Worm (Caenorhabditis elegans) whole organism, young adult: ENCODE data around the gene trxr-1.

Experiments
- B0336.3 ChIP-seq: fragments of 200-800 bp; sonication (Bioruptor generic); IDR thresholded peaks from 2 replicates; pipeline ENCODE4 v1.3.6; 2022; ENCODE audit warnings: missing genetic modification characterization, missing compliant biosample characterization
- F10E7.11 ChIP-seq: sonication (generic microtip); optimal IDR thresholded peaks from 2 replicates; lab custom pipeline; 2017; ENCODE audit warnings: mild to moderate bottlenecking, missing genetic modification characterization, moderate library complexity, missing compliant biosample characterization
- F22D6.2 ChIP-seq: sonication (generic microtip); optimal IDR thresholded peaks from 2 replicates; lab custom pipeline; 2016; ENCODE audit warnings: mild to moderate bottlenecking, missing genetic modification characterization, missing compliant biosample characterization
- F33H1.4 ChIP-seq: fragments of 200-800 bp; sonication (Bioruptor generic); IDR thresholded peaks from 2 replicates; pipeline ENCODE4 v1.3.6; 2022; ENCODE audit warnings: missing genetic modification reagents, missing genetic modification characterization, missing compliant biosample characterization
- F37B4.10 ChIP-seq: fragments of 200-800 bp; sonication (Bioruptor generic); IDR thresholded peaks from 2 replicates; pipeline ENCODE4 v1.3.6; 2022; ENCODE audit warnings: missing genetic modification characterization, missing compliant biosample characterization
- F55B11.4 ChIP-seq: sonication (generic microtip); optimal IDR thresholded peaks from 2 replicates; lab custom pipeline; 2016; ENCODE audit warnings: missing compliant biosample characterization, missing genetic modification characterization, borderline replicate concordance; ENCODE audit not compliant: insufficient read depth
- F57C9.4 ChIP-seq: sonication (generic microtip); optimal IDR thresholded peaks from 2 replicates; lab custom pipeline; 2017; ENCODE audit warnings: mild to moderate bottlenecking, missing genetic modification characterization, missing compliant biosample characterization
- Y53F4B.3 ChIP-seq: fragments of 200-800 bp; sonication (Bioruptor generic); IDR thresholded peaks from 2 replicates; pipeline ENCODE4 v1.3.6; 2022; ENCODE audit warnings: missing genetic modification reagents, missing genetic modification characterization, missing compliant biosample characterization
- Y53G8AR.9 ChIP-seq: fragments of 200-800 bp; sonication (Bioruptor generic); conservative IDR thresholded peaks from 2 replicates; pipeline ENCODE4 v1.3.6; 2022; ENCODE audit warnings: missing genetic modification reagents, missing genetic modification characterization, missing compliant biosample characterization
- ZK185.1 ChIP-seq: sonication (generic microtip); optimal IDR thresholded peaks from 2 replicates; lab custom pipeline; 2016; ENCODE audit warnings: mild to moderate bottlenecking, missing genetic modification characterization, missing compliant biosample characterization; ENCODE audit not compliant: poor library complexity, severe bottlenecking
- akir-1 ChIP-seq: fragments of 200-800 bp; sonication (Bioruptor generic); optimal IDR thresholded peaks from 2 replicates; lab custom pipeline; 2018; ENCODE audit warnings: mild to moderate bottlenecking, missing genetic modification characterization, moderate library complexity, missing compliant biosample characterization
- ama-1 ChIP-seq, 3 experiments: fragments of 150-350 bp in 1 of 3; sonication (generic microtip) in 2 of 3; optimal IDR thresholded peaks; 2 replicates each; lab custom pipeline; 2014 to 2018; ENCODE audit warnings: missing biosample characterization in 2 of 3, missing genetic modification characterization in 2 of 3, missing genetic modification reagents in 2 of 3
- attf-3 ChIP-seq: fragments of 200-800 bp; sonication (Bioruptor generic); conservative IDR thresholded peaks from 2 replicates; pipeline ENCODE4 v1.3.6; 2022; ENCODE audit warnings: missing genetic modification reagents, missing genetic modification characterization, missing compliant biosample characterization
- attf-5 ChIP-seq: fragments of 200-800 bp; sonication (Bioruptor generic); optimal IDR thresholded peaks from 2 replicates; lab custom pipeline; 2018; ENCODE audit warnings: mild to moderate bottlenecking, missing genetic modification characterization, missing compliant biosample characterization
- cebp-1 ChIP-seq, 2 experiments: fragments of 200-800 bp in 1 of 2; sonication (Bioruptor generic) in 1 of 2; sonication (generic microtip) in 1 of 2; IDR thresholded peaks in 1 of 2; optimal IDR thresholded peaks in 1 of 2; 2 replicates each; pipeline versions ENCODE4 v1.3.6 to Lab custom; 2017 to 2022; ENCODE audit warnings: missing compliant biosample characterization in 2 of 2, missing genetic modification characterization in 2 of 2, mild to moderate bottlenecking in 1 of 2, missing genetic modification reagents in 1 of 2, moderate library complexity in 1 of 2
- cebp-2 ChIP-seq: fragments of 200-800 bp; sonication (Bioruptor generic); IDR thresholded peaks from 2 replicates; pipeline ENCODE4 v1.3.6; 2022; ENCODE audit warnings: missing genetic modification characterization, missing compliant biosample characterization
- ceh-58 ChIP-seq: fragments of 200-800 bp; sonication (Bioruptor generic); IDR thresholded peaks from 2 replicates; pipeline ENCODE4 v1.3.6; 2022; ENCODE audit warnings: missing genetic modification characterization, missing compliant biosample characterization
- dpff-1 ChIP-seq: sonication (generic microtip); optimal IDR thresholded peaks from 2 replicates; lab custom pipeline; 2017; ENCODE audit warnings: mild to moderate bottlenecking, missing genetic modification characterization, missing compliant biosample characterization
- egl-44 ChIP-seq: fragments of 200-800 bp; sonication (Bioruptor generic); IDR thresholded peaks from 2 replicates; pipeline ENCODE4 v1.3.6; 2022; ENCODE audit warnings: missing genetic modification reagents, missing genetic modification characterization, missing compliant biosample characterization
- egrh-3 ChIP-seq: fragments of 200-800 bp; sonication (Bioruptor generic); IDR thresholded peaks from 2 replicates; pipeline ENCODE4 v1.3.6; 2022; ENCODE audit warnings: missing genetic modification reagents, missing genetic modification characterization, missing compliant biosample characterization
- hrde-1 ChIP-seq: sonication (generic microtip); optimal IDR thresholded peaks from 2 replicates; lab custom pipeline; 2016; ENCODE audit warnings: missing genetic modification characterization, mild to moderate bottlenecking, missing compliant biosample characterization, moderate library complexity, missing genotype, missing genetic modification reagents, borderline replicate concordance
- hsf-1 ChIP-seq: fragments of 200-800 bp; sonication (Bioruptor generic); IDR thresholded peaks from 2 replicates; pipeline ENCODE4 v1.3.6; 2022; ENCODE audit warnings: missing genetic modification reagents, missing genetic modification characterization, missing compliant biosample characterization
- let-607 ChIP-seq, 2 experiments: fragments of 200-800 bp in 1 of 2; sonication (Bioruptor generic) in 1 of 2; sonication (generic microtip) in 1 of 2; optimal IDR thresholded peaks; 2 replicates each; lab custom pipeline; 2016 to 2018; ENCODE audit warnings: mild to moderate bottlenecking in 2 of 2, missing compliant biosample characterization in 2 of 2, missing genetic modification characterization in 2 of 2, moderate library complexity in 2 of 2, missing genotype in 1 of 2
- lin-40 ChIP-seq: sonication (generic microtip); optimal IDR thresholded peaks from 2 replicates; lab custom pipeline; 2016; ENCODE audit warnings: missing genetic modification characterization, mild to moderate bottlenecking, missing compliant biosample characterization, missing genotype, missing genetic modification reagents
- lsy-27 ChIP-seq: sonication (generic microtip); optimal IDR thresholded peaks from 2 replicates; lab custom pipeline; 2017; ENCODE audit warnings: missing genetic modification characterization, mild to moderate bottlenecking, missing compliant biosample characterization, antibody characterized with exemption, missing genotype, borderline replicate concordance; ENCODE audit not compliant: insufficient read depth
- madf-10 ChIP-seq: sonication (generic microtip); optimal IDR thresholded peaks from 2 replicates; lab custom pipeline; 2016; ENCODE audit warnings: mild to moderate bottlenecking, missing genetic modification characterization, missing compliant biosample characterization
- madf-8 ChIP-seq: fragments of 200-800 bp; sonication (Bioruptor generic); conservative IDR thresholded peaks from 2 replicates; pipeline ENCODE4 v1.3.6; 2022; ENCODE audit warnings: missing genetic modification reagents, missing genetic modification characterization, missing compliant biosample characterization
- nfyb-1 ChIP-seq: fragments of 200-800 bp; sonication (Bioruptor generic); IDR thresholded peaks from 2 replicates; pipeline ENCODE4 v1.3.6; 2022; ENCODE audit warnings: missing genetic modification reagents, missing genetic modification characterization, missing compliant biosample characterization
- nhr-120 ChIP-seq: fragments of 200-800 bp; sonication (Bioruptor generic); IDR thresholded peaks from 2 replicates; pipeline ENCODE4 v1.3.6; 2022; ENCODE audit warnings: missing genetic modification characterization, missing compliant biosample characterization
- nhr-179 ChIP-seq: sonication (generic microtip); optimal IDR thresholded peaks from 2 replicates; lab custom pipeline; 2016; ENCODE audit warnings: mild to moderate bottlenecking, missing genetic modification characterization, missing compliant biosample characterization
- nhr-80 ChIP-seq: sonication (generic microtip); optimal IDR thresholded peaks from 2 replicates; lab custom pipeline; 2016; ENCODE audit warnings: missing genetic modification characterization, missing compliant biosample characterization
- nhr-90 ChIP-seq: sonication (generic microtip); optimal IDR thresholded peaks from 2 replicates; lab custom pipeline; 2016; ENCODE audit warnings: missing genotype, mild to moderate bottlenecking, missing genetic modification characterization, missing compliant biosample characterization
- pha-4 ChIP-seq: fragments of 150-350 bp; sonication (generic microtip); optimal IDR thresholded peaks from 2 replicates; lab custom pipeline; 2014; ENCODE audit warnings: missing biosample characterization, missing genetic modification reagents, missing genetic modification characterization
- rpc-1 ChIP-seq, 2 experiments: fragments of 150-350 bp in 1 of 2; sonication (generic microtip) in 1 of 2; optimal IDR thresholded peaks; 2 replicates each; lab custom pipeline; 2014 to 2018; ENCODE audit warnings: missing biosample characterization in 1 of 2, missing genetic modification characterization in 1 of 2, missing genetic modification reagents in 1 of 2, missing genotype in 1 of 2
- sea-2 ChIP-seq: fragments of 200-800 bp; sonication (Bioruptor generic); IDR thresholded peaks from 2 replicates; pipeline ENCODE4 v1.3.6; 2022; ENCODE audit warnings: missing genetic modification characterization, missing compliant biosample characterization
- snpc-1.3 ChIP-seq: sonication (generic microtip); optimal IDR thresholded peaks from 2 replicates; lab custom pipeline; 2017; ENCODE audit warnings: missing genetic modification characterization, mild to moderate bottlenecking, missing compliant biosample characterization, antibody characterized with exemption, moderate library complexity, missing genotype, missing genetic modification reagents; ENCODE audit not compliant: insufficient read depth
- tbp1 ChIP-seq: fragments of 200-800 bp; sonication (Bioruptor generic); optimal IDR thresholded peaks from 2 replicates; lab custom pipeline; 2018; ENCODE audit warnings: mild to moderate bottlenecking, missing genetic modification characterization, missing compliant biosample characterization
- tlf-1 ChIP-seq: fragments of 200-800 bp; sonication (Bioruptor generic); optimal IDR thresholded peaks from 2 replicates; lab custom pipeline; 2018; ENCODE audit warnings: mild to moderate bottlenecking, missing genetic modification characterization, missing compliant biosample characterization
- unc-130 ChIP-seq: sonication (generic microtip); optimal IDR thresholded peaks from 2 replicates; lab custom pipeline; 2016; ENCODE audit warnings: missing genetic modification reagents, missing genetic modification characterization, missing compliant biosample characterization
- zfh-2 ChIP-seq: fragments of 200-800 bp; sonication (Bioruptor generic); conservative IDR thresholded peaks from 2 replicates; pipeline ENCODE4 v1.3.6; 2022; ENCODE audit warnings: missing genetic modification reagents, missing genetic modification characterization, missing compliant biosample characterization
- ztf-28 ChIP-seq: fragments of 200-800 bp; sonication (Bioruptor generic); IDR thresholded peaks from 2 replicates; pipeline ENCODE4 v1.3.6; 2022; ENCODE audit warnings: missing genetic modification reagents, missing genetic modification characterization, missing compliant biosample characterization

trxr-1 gene

DNA sequence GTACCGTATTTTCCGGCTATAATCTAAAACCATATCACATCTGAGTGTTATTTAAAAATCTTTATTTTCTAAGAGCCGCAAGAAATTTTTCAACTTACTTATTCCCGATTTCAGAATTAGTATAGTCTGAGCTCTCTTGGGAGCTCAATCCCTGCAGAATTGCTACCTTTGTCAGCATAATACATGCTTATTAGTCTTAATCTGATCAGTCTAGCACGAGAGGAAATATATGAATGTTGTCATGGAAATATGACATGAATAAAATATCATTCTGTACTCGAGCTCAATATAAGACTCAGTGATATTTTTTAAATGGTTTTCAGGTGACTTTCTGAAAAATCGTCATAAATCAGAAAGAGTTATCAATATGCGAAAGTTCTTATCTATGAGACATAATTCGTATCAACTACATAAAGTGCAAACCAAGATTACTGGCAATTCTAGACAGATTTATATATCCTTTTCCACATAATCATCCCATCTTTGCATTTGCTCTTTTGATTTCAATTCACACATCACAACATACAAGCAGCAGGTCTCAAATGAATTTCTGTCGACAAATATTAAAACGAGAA is 33.7 kb downstream of the trxr-1 start:
- no peak for TF ChIP-seq hrde-1 (tag; lab: Kevin White, UChicago)
- no peak for TF ChIP-seq madf-10
- no peak for TF ChIP-seq nfyb-1 (GFP tag; lab: Robert Waterston, UW)
- TF ChIP-seq nhr-120 (GFP tag; lab: Robert Waterston, UW) = no peak
- no peak for TF ChIP-seq F37B4.10
- no peak for TF ChIP-seq ama-1 (optimal IDR thresholded peaks at IDR 0.05; lab: Kevin White, UChicago)
- TF ChIP-seq ama-1 (GFP tag; optimal IDR thresholded peaks at IDR 0.05; lab: Kevin White, UChicago) = no peak
- TF ChIP-seq hsf-1 (GFP tag; lab: Robert Waterston, UW) = no peak
- TF ChIP-seq F55B11.4 (tag; lab: Kevin White, UChicago) = no peak
- TF ChIP-seq ztf-28 (GFP tag; lab: Robert Waterston, UW) = no peak
- no peak for TF ChIP-seq nhr-179 (tag; lab: Kevin White, UChicago)
- TF ChIP-seq unc-130 (GFP tag; lab: Kevin White, UChicago) = no peak
- TF ChIP-seq nhr-90 = no peak
- no peak for TF ChIP-seq zfh-2
- TF ChIP-seq ZK185.1 = no peak
- no peak for TF ChIP-seq F33H1.4 (GFP tag; lab: Robert Waterston, UW)
- TF ChIP-seq attf-5 (GFP tag; lab: Kevin White, UChicago) = no peak
- TF ChIP-seq ceh-58 = no peak
- TF ChIP-seq nhr-80 (tag; lab: Kevin White, UChicago) = no peak
- TF ChIP-seq attf-3 (GFP tag; lab: Robert Waterston, UW) = no peak
- TF ChIP-seq lin-40 (tag; lab: Kevin White, UChicago) = no peak

DNA sequence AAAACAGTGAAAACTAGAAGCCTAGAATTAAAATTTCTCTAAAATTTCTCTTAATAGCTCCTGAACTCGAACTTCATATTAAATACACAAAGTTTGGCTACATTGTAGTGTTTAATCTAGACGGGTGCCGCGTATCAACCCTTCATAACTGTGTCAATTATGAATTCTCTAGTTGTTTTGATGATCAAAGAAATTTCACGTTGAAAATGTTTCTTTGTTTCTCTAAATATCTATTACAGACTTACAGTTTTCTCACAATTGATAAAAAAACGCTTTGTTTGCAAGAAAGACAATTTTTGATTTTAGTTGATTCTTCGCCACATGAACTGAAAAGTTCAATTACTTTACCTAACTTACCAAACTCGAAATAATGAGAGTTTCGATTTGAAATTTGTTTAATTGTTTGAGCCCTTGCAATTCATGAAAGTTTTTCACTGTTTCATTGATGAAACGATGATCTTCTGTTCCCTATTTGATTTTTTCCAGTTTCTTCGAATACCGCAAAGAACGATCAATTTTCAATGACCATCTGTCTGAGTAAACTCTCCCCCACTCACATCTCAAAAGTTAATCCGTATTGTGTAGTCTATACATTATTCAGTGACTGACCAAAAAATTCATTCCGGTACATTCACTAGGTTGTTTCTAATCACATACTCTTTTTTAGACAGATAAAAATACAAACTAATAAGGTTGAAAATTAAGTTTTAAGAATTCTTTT is 35.0 kb downstream of the trxr-1 start:
- TF ChIP-seq rpc-1 (optimal IDR thresholded peaks at IDR 0.05; lab: Kevin White, UChicago) (no peak), rpc-1 (tag; optimal IDR thresholded peaks at IDR 0.05; lab: Kevin White, UChicago) (no peak), let-607 (tag; optimal IDR thresholded peaks at IDR 0.05; lab: Kevin White, UChicago) (peak in 1 of 2 experiments; percentile 39), nhr-80 (tag; lab: Kevin White, UChicago) (peak; percentile 52)

DNA sequence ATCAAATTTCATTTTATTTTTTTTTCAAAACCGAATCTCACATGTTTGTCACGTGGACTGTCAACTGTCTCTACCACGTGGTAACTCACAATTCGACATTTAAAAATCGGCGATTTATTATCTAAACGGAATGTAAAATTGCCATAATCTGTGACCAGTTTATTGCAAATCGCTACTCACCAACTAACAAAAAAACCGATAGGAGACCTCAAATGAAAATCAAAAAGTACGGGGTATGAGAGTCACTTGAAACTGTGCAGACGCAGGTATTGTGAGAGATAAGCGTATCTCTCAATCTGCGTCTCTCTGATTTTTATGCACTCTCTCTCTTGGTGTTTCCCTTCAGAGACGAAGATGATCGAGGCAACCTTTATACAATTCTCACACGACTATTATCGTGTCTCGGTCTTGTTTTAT is 36.0 kb downstream of the trxr-1 start:
- TF ChIP-seq egl-44 (0 out of 2 replicates have a peak, but pooled peaks have one; percentile 8), F10E7.11 (no peak), sea-2 (GFP tag; lab: Robert Waterston, UW) (no peak), Y53G8AR.9 (0 out of 2 replicates have a peak, but pooled peaks have one; percentile 19), tbp1 (GFP tag; lab: Kevin White, UChicago) (peak; percentile 40), Y53F4B.3 (GFP tag; lab: Robert Waterston, UW) (no peak), madf-10 (no peak), ama-1 (optimal IDR thresholded peaks at IDR 0.05; lab: Kevin White, UChicago) (peak; percentile 62), ama-1 (GFP tag; optimal IDR thresholded peaks at IDR 0.05; lab: Kevin White, UChicago) (no peak), tlf-1 (GFP tag; lab: Kevin White, UChicago) (no peak), pha-4 (tag; lab: Kevin White, UChicago) (no peak), F22D6.2 (tag; lab: Kevin White, UChicago) (peak; percentile 40), lin-40 (tag; lab: Kevin White, UChicago) (peak; percentile 74), egrh-3 (no peak), madf-8 (GFP tag; lab: Robert Waterston, UW) (no peak), attf-5 (GFP tag; lab: Kevin White, UChicago) (peak; percentile 73), snpc-1.3 (tag; lab: Kevin White, UChicago) (no peak), cebp-1 (GFP tag; IDR thresholded peaks at IDR 0.05; lab: Robert Waterston, UW) (no peak), cebp-1 (tag; optimal IDR thresholded peaks at IDR 0.05; lab: Kevin White, UChicago) (peak; percentile 68), lsy-27 (tag; lab: Kevin White, UChicago) (no peak), B0336.3 (GFP tag; lab: Robert Waterston, UW) (peak; percentile 48; the same call in 1 of the 2 replicates), akir-1 (GFP tag; lab: Kevin White, UChicago) (no peak), dpff-1 (tag; lab: Kevin White, UChicago) (no peak), F57C9.4 (tag; lab: Kevin White, UChicago) (no peak), cebp-2 (no peak)
